Worm (Caenorhabditis elegans): Measurements from ENCODE around the gene Y41G9A.10.

Y41G9A.10 gene

DNA sequence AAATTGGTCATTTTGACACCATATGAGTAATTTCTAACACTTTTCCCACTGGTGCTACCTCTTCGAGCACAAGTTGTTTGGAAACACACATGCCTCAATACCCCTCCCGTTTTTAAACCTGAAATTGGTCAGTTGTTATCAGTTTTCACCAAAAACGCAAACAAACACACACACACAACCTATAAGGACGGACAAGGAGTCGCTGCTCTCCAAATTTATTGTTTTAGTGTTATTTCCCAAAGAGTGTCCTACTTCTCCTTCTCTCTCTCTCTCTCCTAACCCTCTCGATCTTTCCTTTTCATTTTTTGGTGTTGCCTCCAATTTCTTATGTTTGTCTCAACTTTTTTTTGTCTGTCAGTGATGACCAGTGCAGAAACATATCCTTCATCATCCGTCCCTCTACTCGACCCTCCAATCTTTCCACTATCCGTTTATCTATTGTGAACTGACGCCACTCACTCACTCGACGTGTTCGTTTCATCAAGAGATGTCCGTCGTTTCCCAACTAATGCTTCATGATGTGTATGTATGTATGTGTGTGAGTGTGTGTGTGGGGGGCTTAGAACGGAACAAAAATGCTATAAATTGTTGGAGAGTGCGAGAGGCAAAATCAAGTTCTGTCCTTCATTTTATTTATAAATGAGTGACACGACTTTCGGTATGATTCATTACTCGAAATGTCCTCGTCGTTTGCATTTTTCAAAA, 42.5 kb downstream of the Y41G9A.10 start:
- TF ChIP-seq tra-4 (tag; optimal IDR thresholded peaks at IDR 0.05), result no peak
- TF ChIP-seq flt-1 (GFP tag; IDR thresholded peaks at IDR 0.05), result no peak
- no peak for TF ChIP-seq ets-7 (tag; optimal IDR thresholded peaks at IDR 0.05)
- TF ChIP-seq hnd-1 (tag; optimal IDR thresholded peaks at IDR 0.05), result no peak
- TF ChIP-seq B0310.2 (tag; optimal IDR thresholded peaks at IDR 0.05), result no peak
- no peak for TF ChIP-seq F13C5.2 (tag; optimal IDR thresholded peaks at IDR 0.05)
- TF ChIP-seq hmbx-1 (tag; optimal IDR thresholded peaks at IDR 0.05), result no peak
- TF ChIP-seq aly-1 (tag; optimal IDR thresholded peaks at IDR 0.05), result no peak
- no peak for TF ChIP-seq ceh-36 (tag; optimal IDR thresholded peaks at IDR 0.05)
- no peak for TF ChIP-seq tbx-11 (GFP tag; IDR thresholded peaks at IDR 0.05)
- TF ChIP-seq ceh-13 (GFP tag; optimal IDR thresholded peaks at IDR 0.05), result no peak
- no peak for TF ChIP-seq scrt-1 (GFP tag; IDR thresholded peaks at IDR 0.05)
- TF ChIP-seq tbx-37 (GFP tag; conservative IDR thresholded peaks at IDR 0.05), result no peak
- no peak for TF ChIP-seq ama-1 (optimal IDR thresholded peaks at IDR 0.05)
- no peak for TF ChIP-seq hmg-4 (GFP tag; optimal IDR thresholded peaks at IDR 0.05)
- TF ChIP-seq sea-1 (GFP tag; conservative IDR thresholded peaks at IDR 0.05), result no peak
- TF ChIP-seq pes-1 (GFP tag; IDR thresholded peaks at IDR 0.05), result no peak

- TF ChIP-seq ceh-13 (GFP tag; optimal IDR thresholded peaks at IDR 0.05) (no peak), hnd-1 (tag; optimal IDR thresholded peaks at IDR 0.05) (no peak), ama-1 (optimal IDR thresholded peaks at IDR 0.05) (no peak), hmg-4 (GFP tag; optimal IDR thresholded peaks at IDR 0.05) (no peak)
These were observed 43.5 kb downstream of the Y41G9A.10 start for ce11 chrX:2902854-2903253.

ce11 chrX:2900897-2901496, 45.4 kb downstream of the Y41G9A.10 start:
- TF ChIP-seq flt-1 (GFP tag; IDR thresholded peaks at IDR 0.05), result 0 out of 2 replicates have a peak, but pooled peaks have one; percentile 25
- TF ChIP-seq hmg-4 (GFP tag; optimal IDR thresholded peaks at IDR 0.05), result peak; percentile 80
- peak; percentile 19 for TF ChIP-seq F13C5.2 (tag; optimal IDR thresholded peaks at IDR 0.05)
- TF ChIP-seq pes-1 (GFP tag; IDR thresholded peaks at IDR 0.05), result no peak

ce11 chrX:2898256-2898655, 48.1 kb downstream of the Y41G9A.10 start, which contains the start of gene F52B10.3:
F52B10.3 (minus strand) TSS chrX:2898356.
- TF ChIP-seq sea-1 (GFP tag; conservative IDR thresholded peaks at IDR 0.05) (no peak), ama-1 (optimal IDR thresholded peaks at IDR 0.05) (no peak)
